Fruit fly (Drosophila melanogaster) whole organism, prepupa: Measurements from ENCODE around the gene fbl.

Experiments used
- CG10631 ChIP-seq: fragments of 200-800 bp; sonication (Bioruptor generic); optimal IDR thresholded peaks from 2 replicates; lab custom pipeline; 2016; ENCODE audit warnings: missing biosample characterization, missing genetic modification characterization
- CG10669 ChIP-seq: fragments of 200-800 bp; sonication (Bioruptor generic); optimal IDR thresholded peaks from 3 replicates; lab custom pipeline; 2018; ENCODE audit warnings: missing biosample characterization, mild to moderate bottlenecking, missing genetic modification characterization, moderate library complexity
- CG11294 ChIP-seq: fragments of 200-800 bp; sonication (Bioruptor generic); IDR thresholded peaks from 2 replicates; pipeline ENCODE4 v1.3.6; 2022; ENCODE audit warnings: missing biosample characterization, missing genetic modification characterization
- CG11762 ChIP-seq: fragments of 200-800 bp; sonication (Bioruptor generic); optimal IDR thresholded peaks from 3 replicates; lab custom pipeline; 2016; ENCODE audit warnings: missing biosample characterization, missing genetic modification characterization; ENCODE audit not compliant: insufficient read depth
- CG11902 ChIP-seq: fragments of 200-800 bp; sonication (Bioruptor generic); optimal IDR thresholded peaks from 3 replicates; lab custom pipeline; 2016; ENCODE audit warnings: missing biosample characterization, missing genetic modification characterization
- CG1621 ChIP-seq: fragments of 200-800 bp; sonication (Bioruptor generic); optimal IDR thresholded peaks from 3 replicates; lab custom pipeline; 2018; ENCODE audit warnings: missing biosample characterization, mild to moderate bottlenecking, missing genetic modification characterization
- CG3032 ChIP-seq: fragments of 200-800 bp; optimal IDR thresholded peaks from 2 replicates; lab custom pipeline; 2019; ENCODE audit warnings: missing biosample characterization, mild to moderate bottlenecking, missing genetic modification characterization, moderate library complexity
- CG31627 ChIP-seq: fragments of 200-800 bp; sonication (Bioruptor generic); optimal IDR thresholded peaks from 3 replicates; lab custom pipeline; 2016; ENCODE audit warnings: missing biosample characterization, missing genetic modification characterization
- CG32006 ChIP-seq: fragments of 200-800 bp; sonication (Bioruptor generic); optimal IDR thresholded peaks from 3 replicates; lab custom pipeline; 2017; ENCODE audit warnings: missing biosample characterization, mild to moderate bottlenecking, missing genetic modification characterization
- CG34406 ChIP-seq: fragments of 200-800 bp; sonication (Bioruptor generic); optimal IDR thresholded peaks from 3 replicates; lab custom pipeline; 2016; ENCODE audit warnings: missing biosample characterization, missing genetic modification characterization
- CG3919 ChIP-seq: fragments of 200-800 bp; sonication (Bioruptor generic); optimal IDR thresholded peaks from 3 replicates; lab custom pipeline; 2016; ENCODE audit warnings: missing biosample characterization, missing genetic modification characterization
- CG4318 ChIP-seq: fragments of 200-800 bp; sonication (Bioruptor generic); optimal IDR thresholded peaks from 3 replicates; lab custom pipeline; 2017; ENCODE audit warnings: missing biosample characterization, mild to moderate bottlenecking, missing genetic modification characterization
- CG6163 ChIP-seq: fragments of 200-800 bp; sonication (Bioruptor generic); IDR thresholded peaks from 3 replicates; pipeline ENCODE4 v1.3.6; 2022; ENCODE audit warnings: missing biosample characterization, missing genetic modification characterization
- CG6276 ChIP-seq: fragments of 200-800 bp; sonication (Bioruptor generic); optimal IDR thresholded peaks from 2 replicates; lab custom pipeline; 2017; ENCODE audit warnings: missing biosample characterization, mild to moderate bottlenecking, missing genetic modification characterization
- CG6808 ChIP-seq: fragments of 200-800 bp; sonication (Bioruptor generic); optimal IDR thresholded peaks from 3 replicates; lab custom pipeline; 2017; ENCODE audit warnings: missing biosample characterization, missing genetic modification characterization, mild to moderate bottlenecking, moderate library complexity, missing genetic modification reagents
- CG6854 ChIP-seq: fragments of 200-800 bp; sonication (Bioruptor generic); optimal IDR thresholded peaks from 2 replicates; lab custom pipeline; 2017; ENCODE audit warnings: missing biosample characterization, mild to moderate bottlenecking, missing genetic modification characterization
- CG8319 ChIP-seq: fragments of 200-800 bp; sonication (Bioruptor generic); optimal IDR thresholded peaks from 3 replicates; lab custom pipeline; 2016; ENCODE audit warnings: missing biosample characterization, missing genetic modification characterization
- CG8632 ChIP-seq: fragments of 200-800 bp; sonication (Bioruptor generic); optimal IDR thresholded peaks from 3 replicates; lab custom pipeline; 2016; ENCODE audit warnings: missing biosample characterization, missing genetic modification characterization
- CG9139 ChIP-seq: fragments of 200-800 bp; sonication (Bioruptor generic); optimal IDR thresholded peaks from 3 replicates; lab custom pipeline; 2017; ENCODE audit warnings: missing biosample characterization, mild to moderate bottlenecking, missing genetic modification characterization
- Eip75B ChIP-seq: fragments of 200-800 bp; sonication (Bioruptor generic); optimal IDR thresholded peaks from 3 replicates; lab custom pipeline; 2016; ENCODE audit warnings: missing biosample characterization, missing genetic modification characterization
- Eip78C ChIP-seq: fragments of 200-800 bp; sonication (Bioruptor generic); peaks from one replicate; lab custom pipeline; 2016; ENCODE audit warnings: missing biosample characterization, missing genetic modification characterization
- Eip93F ChIP-seq: fragments of 200-800 bp; sonication (Bioruptor generic); optimal IDR thresholded peaks from 2 replicates; lab custom pipeline; 2016; ENCODE audit warnings: missing biosample characterization, mild to moderate bottlenecking, missing genetic modification characterization
- Ets21C ChIP-seq: fragments of 200-800 bp; sonication (Bioruptor generic); optimal IDR thresholded peaks from 3 replicates; lab custom pipeline; 2016; ENCODE audit warnings: missing biosample characterization, missing genetic modification characterization
- Ets96B ChIP-seq: fragments of 200-800 bp; optimal IDR thresholded peaks from 2 replicates; lab custom pipeline; 2019; ENCODE audit warnings: missing biosample characterization, mild to moderate bottlenecking, missing genetic modification characterization, moderate library complexity
- Gug ChIP-seq: fragments of 200-800 bp; sonication (Bioruptor generic); IDR thresholded peaks from 2 replicates; pipeline ENCODE4 v1.3.6; 2022; ENCODE audit warnings: missing biosample characterization, missing genetic modification characterization
- Hr38 ChIP-seq: sonication (Bioruptor generic); optimal IDR thresholded peaks from 2 replicates; lab custom pipeline; 2016; ENCODE audit warnings: missing biosample characterization, missing genetic modification characterization
- Hr39 ChIP-seq: fragments of 200-800 bp; sonication (Bioruptor generic); optimal IDR thresholded peaks from 2 replicates; lab custom pipeline; 2016; ENCODE audit warnings: missing biosample characterization, missing genetic modification characterization
- Lpt ChIP-seq: fragments of 200-800 bp; sonication (Bioruptor generic); optimal IDR thresholded peaks from 3 replicates; lab custom pipeline; 2016; ENCODE audit warnings: missing biosample characterization, missing genetic modification characterization
- Met ChIP-seq: fragments of 200-800 bp; sonication (Bioruptor generic); optimal IDR thresholded peaks from 3 replicates; lab custom pipeline; 2016; ENCODE audit warnings: missing biosample characterization, missing genetic modification characterization
- OdsH ChIP-seq: fragments of 200-800 bp; sonication (Bioruptor generic); optimal IDR thresholded peaks from 3 replicates; lab custom pipeline; 2016; ENCODE audit warnings: missing biosample characterization, missing genetic modification characterization
- Smox ChIP-seq: fragments of 200-800 bp; sonication (Bioruptor generic); optimal IDR thresholded peaks from 3 replicates; lab custom pipeline; 2016; ENCODE audit warnings: missing biosample characterization, missing genetic modification characterization
- Sox102F ChIP-seq: fragments of 200-800 bp; sonication (Bioruptor generic); optimal IDR thresholded peaks from 2 replicates; lab custom pipeline; 2016; ENCODE audit warnings: missing biosample characterization, mild to moderate bottlenecking, missing genetic modification characterization
- Sox14 ChIP-seq: fragments of 200-800 bp; sonication (Bioruptor generic); optimal IDR thresholded peaks from 3 replicates; lab custom pipeline; 2016; ENCODE audit warnings: missing biosample characterization, missing genetic modification characterization
- acj6 ChIP-seq: fragments of 200-800 bp; sonication (Bioruptor generic); optimal IDR thresholded peaks from 3 replicates; lab custom pipeline; 2016; ENCODE audit warnings: missing biosample characterization, missing genetic modification characterization
- dsx ChIP-seq: fragments of 200-800 bp; optimal IDR thresholded peaks from 3 replicates; lab custom pipeline; 2019; ENCODE audit warnings: missing biosample characterization, mild to moderate bottlenecking, missing genetic modification characterization, moderate library complexity; ENCODE audit not compliant: poor library complexity, severe bottlenecking
- eg ChIP-seq: fragments of 200-800 bp; sonication (Bioruptor generic); IDR thresholded peaks from 3 replicates; pipeline ENCODE4 v1.3.6; 2022; ENCODE audit warnings: missing biosample characterization, missing genetic modification characterization
- esn ChIP-seq: fragments of 200-800 bp; sonication (Bioruptor generic); optimal IDR thresholded peaks from 2 replicates; lab custom pipeline; 2016; ENCODE audit warnings: missing biosample characterization, mild to moderate bottlenecking, missing genetic modification characterization, moderate library complexity
- fd59A ChIP-seq: fragments of 200-800 bp; sonication (Bioruptor generic); optimal IDR thresholded peaks from 2 replicates; lab custom pipeline; 2017; ENCODE audit warnings: missing biosample characterization, mild to moderate bottlenecking, missing genetic modification characterization, missing genetic modification reagents
- fd85E ChIP-seq: fragments of 200-800 bp; sonication (Bioruptor generic); optimal IDR thresholded peaks from 3 replicates; lab custom pipeline; 2016; ENCODE audit warnings: missing biosample characterization, missing genetic modification characterization
- fkh ChIP-seq: fragments of 200-800 bp; sonication (Bioruptor generic); optimal IDR thresholded peaks from 3 replicates; lab custom pipeline; 2017; ENCODE audit warnings: missing biosample characterization, mild to moderate bottlenecking, missing genetic modification characterization, moderate library complexity
- lz ChIP-seq: fragments of 200-800 bp; sonication (Bioruptor generic); optimal IDR thresholded peaks from 3 replicates; lab custom pipeline; 2016; ENCODE audit warnings: missing biosample characterization, missing genetic modification characterization
- net ChIP-seq: fragments of 200-800 bp; sonication (Bioruptor generic); optimal IDR thresholded peaks from 3 replicates; lab custom pipeline; 2016; ENCODE audit warnings: missing biosample characterization, missing genetic modification characterization
- pdm3 ChIP-seq: fragments of 200-800 bp; sonication (Bioruptor generic); optimal IDR thresholded peaks from 3 replicates; lab custom pipeline; 2016; ENCODE audit warnings: missing biosample characterization, missing genetic modification characterization
- salr ChIP-seq, 2 experiments: fragments of 200-800 bp; sonication (Bioruptor generic); optimal IDR thresholded peaks; 3 replicates each; lab custom pipeline; 2016 to 2018; ENCODE audit warnings: missing biosample characterization in 2 of 2, missing genetic modification characterization in 2 of 2, mild to moderate bottlenecking in 1 of 2
- spab ChIP-seq: fragments of 200-800 bp; sonication (Bioruptor generic); optimal IDR thresholded peaks from 2 replicates; lab custom pipeline; 2017; ENCODE audit warnings: missing biosample characterization, mild to moderate bottlenecking, missing genetic modification characterization, missing genetic modification reagents
- ss ChIP-seq, 2 experiments: fragments of 200-800 bp; sonication (Bioruptor generic); optimal IDR thresholded peaks; 2 replicates in 1 of 2; 3 replicates in 1 of 2; lab custom pipeline; 2017 to 2018; ENCODE audit warnings: mild to moderate bottlenecking in 2 of 2, missing biosample characterization in 2 of 2, missing genetic modification characterization in 2 of 2, moderate library complexity in 1 of 2
- svp ChIP-seq: fragments of 200-800 bp; sonication (Bioruptor generic); peaks from one replicate; lab custom pipeline; 2016; ENCODE audit warnings: missing biosample characterization, missing genetic modification characterization
- topi ChIP-seq: fragments of 200-800 bp; sonication (Bioruptor generic); optimal IDR thresholded peaks from 3 replicates; lab custom pipeline; 2016; ENCODE audit warnings: missing biosample characterization, missing genetic modification characterization
- vri ChIP-seq: fragments of 200-800 bp; sonication (Bioruptor generic); optimal IDR thresholded peaks from 3 replicates; lab custom pipeline; 2016; ENCODE audit warnings: missing biosample characterization, mild to moderate bottlenecking, missing genetic modification characterization

fbl gene

dm6 chr3L:20398243-20399222, 14.3 kb downstream of the fbl start:
- TF ChIP-seq fd85E (GFP tag; lab: Kevin White, UChicago) (peak; percentile 2), CG32006 (GFP tag; lab: Kevin White, UChicago) (peak; percentile 95), eg (GFP tag; lab: Robert Waterston, UW) (peak; percentile 77), acj6 (peak; percentile 81), CG8319 (peak; percentile 69), OdsH (peak; percentile 79), fkh (GFP tag; lab: Kevin White, UChicago) (peak; percentile 62), CG6163 (GFP tag; lab: Robert Waterston, UW) (peak; percentile 64), CG11762 (GFP tag; lab: Kevin White, UChicago) (peak; percentile 77), CG11902 (GFP tag; lab: Kevin White, UChicago) (peak; percentile 62), Sox102F (GFP tag; lab: Kevin White, UChicago) (peak; percentile 78), fd59A (GFP tag; lab: Kevin White, UChicago) (peak; percentile 75), CG3919 (GFP tag; lab: Kevin White, UChicago) (peak; percentile 84), CG4318 (GFP tag; lab: Kevin White, UChicago) (peak; percentile 88), esn (GFP tag; lab: Kevin White, UChicago) (peak; percentile 79), Ets21C (peak; percentile 50), CG8632 (GFP tag; lab: Kevin White, UChicago) (peak; percentile 79), CG6808 (GFP tag; lab: Kevin White, UChicago) (peak; percentile 65), CG6854 (GFP tag; lab: Kevin White, UChicago) (peak; percentile 2), Eip93F (GFP tag; lab: Kevin White, UChicago) (peak; percentile 11), pdm3 (GFP tag; lab: Kevin White, UChicago) (peak; percentile 85), Eip78C (peak; percentile 95), Sox14 (GFP tag; lab: Kevin White, UChicago) (peak; percentile 77), svp (peak; percentile 89), spab (peak; percentile 71), dsx (GFP tag; lab: Kevin White, UChicago) (peak; percentile 67), CG6276 (GFP tag; lab: Kevin White, UChicago) (peak; percentile 84), Lpt (peak; percentile 84), Smox (GFP tag; lab: Kevin White, UChicago) (peak; percentile 75), Hr38 (no peak), CG31627 (GFP tag; lab: Kevin White, UChicago) (peak; percentile 61), CG11294 (GFP tag; lab: Robert Waterston, UW) (peak; percentile 65; the same call in 1 of the 2 replicates), CG3032 (tag; lab: Kevin White, UChicago) (peak; percentile 72), CG10669 (GFP tag; lab: Kevin White, UChicago) (peak; percentile 70), Met (GFP tag; lab: Kevin White, UChicago) (peak; percentile 76), CG9139 (GFP tag; lab: Kevin White, UChicago) (peak; percentile 12), Eip75B (GFP tag; lab: Kevin White, UChicago) (peak; percentile 88), CG1621 (tag; lab: Kevin White, UChicago) (peak; percentile 39), ss (GFP tag; optimal IDR thresholded peaks at IDR 0.05; lab: Kevin White, UChicago) (peak in 1 of 2 experiments; percentile 54), salr (GFP tag; optimal IDR thresholded peaks at IDR 0.05; lab: Kevin White, UChicago) (peak; percentile 34 to 85), topi (peak; percentile 73), Ets96B (tag; lab: Kevin White, UChicago) (peak; percentile 79), Gug (GFP tag; lab: Robert Waterston, UW) (peak; percentile 52; the same call in 1 of the 2 replicates), vri (GFP tag; lab: Kevin White, UChicago) (peak; percentile 39), Hr39 (GFP tag; lab: Kevin White, UChicago) (peak; percentile 65), net (GFP tag; lab: Kevin White, UChicago) (peak; percentile 81), CG34406 (peak; percentile 80), lz (peak; percentile 78), CG10631 (GFP tag; lab: Kevin White, UChicago) (peak; percentile 82)
